Fruit fly (Drosophila melanogaster) S2 (cell line): Measurements from ENCODE around the gene Trhn.

ENCODE experiments used
- CG8478 ChIP-seq: fragments of >200 bp; optimal IDR thresholded peaks from 2 replicates; lab custom pipeline; 2018
- CTCF ChIP-seq, 2 experiments: fragments of >200 bp; optimal IDR thresholded peaks; 2 replicates each; lab custom pipeline; 2018

The Trhn gene

dm6 chr3L:1193123-1193844 is at the start of gene Trhn:
Gene Trhn (minus strand): TSS chr3L:1193173.
- TF ChIP-seq CTCF (optimal IDR thresholded peaks at IDR 0.05; lab: Kevin White, UChicago) (no peak), CG8478 (lab: Kevin White, UChicago) (no peak)

dm6 chr3L:1238219-1238618 is 45.2 kb upstream of the Trhn start, which contains the start of gene CG9192:
Gene CG9192 (minus strand): TSS chr3L:1238319.
- TF ChIP-seq CTCF (optimal IDR thresholded peaks at IDR 0.05; lab: Kevin White, UChicago) (no peak), CG8478 (lab: Kevin White, UChicago) (no peak)

dm6 chr3L:1235426-1235825 is 42.5 kb upstream of the Trhn start, which contains the start of gene galene:
Gene galene (plus strand): TSS chr3L:1235726.
- TF ChIP-seq CTCF (optimal IDR thresholded peaks at IDR 0.05; lab: Kevin White, UChicago) = no peak
- TF ChIP-seq CG8478 (lab: Kevin White, UChicago) = no peak

- no peak for TF ChIP-seq CG8478 (lab: Kevin White, UChicago)
- TF ChIP-seq CTCF (optimal IDR thresholded peaks at IDR 0.05; lab: Kevin White, UChicago) = no peak
Measured at dm6 chr3L:1233830-1234229, 40.9 kb upstream of the Trhn start, which contains the start of gene CG33966. Gene CG33966 (plus strand): TSS chr3L:1234130.

- TF ChIP-seq CTCF (optimal IDR thresholded peaks at IDR 0.05; lab: Kevin White, UChicago) = no peak
- TF ChIP-seq CG8478 (lab: Kevin White, UChicago) = no peak
Measured at dm6 chr3L:1232582-1232981, 39.6 kb upstream of the Trhn start, which contains the start of gene CG33965. Gene CG33965 (plus strand): TSS chr3L:1232882.

dm6 chr3L:1227303-1227797 is 34.4 kb upstream of the Trhn start, which contains the start of gene LysS:
Gene LysS (plus strand): TSS chr3L:1227747.
- TF ChIP-seq CTCF (optimal IDR thresholded peaks at IDR 0.05; lab: Kevin White, UChicago) (no peak), CG8478 (lab: Kevin White, UChicago) (no peak)

- TF ChIP-seq CG8478 (lab: Kevin White, UChicago) = no peak
Measured at dm6 chr3L:1218596-1218995, 25.6 kb upstream of the Trhn start, which contains the start of gene LysP. Gene LysP (minus strand): TSS chr3L:1218696.

- TF ChIP-seq CTCF (optimal IDR thresholded peaks at IDR 0.05; lab: Kevin White, UChicago) = no peak
- TF ChIP-seq CG8478 (lab: Kevin White, UChicago) = no peak
Measured at dm6 chr3L:1216460-1216859, 23.5 kb upstream of the Trhn start.

dm6 chr3L:1212571-1212970 is 19.6 kb upstream of the Trhn start, which contains the start of gene LysE:
Gene LysE (plus strand): TSS chr3L:1212827.
- TF ChIP-seq CG8478 (lab: Kevin White, UChicago) (no peak), CTCF (optimal IDR thresholded peaks at IDR 0.05; lab: Kevin White, UChicago) (no peak)

dm6 chr3L:1212113-1212512 is 19.1 kb upstream of the Trhn start:
- TF ChIP-seq CG8478 (lab: Kevin White, UChicago) (no peak), CTCF (optimal IDR thresholded peaks at IDR 0.05; lab: Kevin White, UChicago) (no peak)

dm6 chr3L:1211096-1211495 is 18.1 kb upstream of the Trhn start, which contains the start of gene LysD:
Gene LysD (minus strand): TSS chr3L:1211196.
- TF ChIP-seq CTCF (optimal IDR thresholded peaks at IDR 0.05; lab: Kevin White, UChicago) (no peak), CG8478 (lab: Kevin White, UChicago) (no peak)

dm6 chr3L:1208206-1208605 is 15.2 kb upstream of the Trhn start:
- TF ChIP-seq CG8478 (lab: Kevin White, UChicago) = no peak
- TF ChIP-seq CTCF (optimal IDR thresholded peaks at IDR 0.05; lab: Kevin White, UChicago) = no peak

dm6 chr3L:1206682-1207421 is 13.9 kb upstream of the Trhn start, which contains the start of gene LysB:
Gene LysB (plus strand): TSS chr3L:1207371.
- TF ChIP-seq CTCF (optimal IDR thresholded peaks at IDR 0.05; lab: Kevin White, UChicago) (peak in 1 of 2 experiments; percentile 36), CG8478 (lab: Kevin White, UChicago) (no peak)

dm6 chr3L:1204674-1205547 is 11.9 kb upstream of the Trhn start, which contains the start of gene CG9119:
Gene CG9119 (minus strand): TSS chr3L:1204795.
- TF ChIP-seq CTCF (optimal IDR thresholded peaks at IDR 0.05; lab: Kevin White, UChicago) (no peak), CG8478 (lab: Kevin White, UChicago) (no peak)
